Fruit fly (Drosophila melanogaster) whole organism, embryonic: ENCODE measurements around the gene wg.

Experiments
- Ada2b ChIP-seq: fragments of 200-800 bp; sonication (Bioruptor generic); IDR thresholded peaks from 2 replicates; pipeline ENCODE4 v1.3.6; 2022; ENCODE audit warnings: missing biosample characterization, missing genetic modification characterization
- CG10979 ChIP-seq: fragments of 200-800 bp; sonication (Bioruptor generic); optimal IDR thresholded peaks from 2 replicates; lab custom pipeline; 2018; ENCODE audit warnings: missing biosample characterization, mild to moderate bottlenecking, missing genetic modification characterization, moderate library complexity
- CG11456 ChIP-seq: fragments of 200-800 bp; sonication (Bioruptor generic); IDR thresholded peaks from 3 replicates; pipeline ENCODE4 v1.3.6; 2022; ENCODE audit warnings: missing biosample characterization, missing genetic modification characterization
- CG12942 ChIP-seq: fragments of 200-800 bp; sonication (Bioruptor generic); optimal IDR thresholded peaks from 3 replicates; lab custom pipeline; 2016; ENCODE audit warnings: missing biosample characterization, missing genetic modification characterization
- CG13424 ChIP-seq: fragments of 200-800 bp; sonication (Bioruptor generic); optimal IDR thresholded peaks from 2 replicates; lab custom pipeline; 2019; ENCODE audit warnings: missing biosample characterization, mild to moderate bottlenecking, missing genetic modification characterization, moderate library complexity
- CG13775 ChIP-seq: fragments of 200-800 bp; sonication (Bioruptor generic); optimal IDR thresholded peaks from 3 replicates; lab custom pipeline; 2017; ENCODE audit warnings: missing biosample characterization, mild to moderate bottlenecking, missing genetic modification characterization
- CG15269 ChIP-seq: fragments of 200-800 bp; sonication (Bioruptor generic); optimal IDR thresholded peaks from 2 replicates; lab custom pipeline; 2018; ENCODE audit warnings: missing biosample characterization, mild to moderate bottlenecking, missing genetic modification characterization, moderate library complexity
- CG15479 ChIP-seq: fragments of 200-800 bp; sonication (Bioruptor generic); optimal IDR thresholded peaks from 3 replicates; lab custom pipeline; 2019; ENCODE audit warnings: missing biosample characterization, mild to moderate bottlenecking, missing genetic modification characterization, moderate library complexity
- CG16863 ChIP-seq: fragments of 200-800 bp; sonication (Bioruptor generic); optimal IDR thresholded peaks from 3 replicates; lab custom pipeline; 2016; ENCODE audit warnings: missing biosample characterization, missing genetic modification characterization
- CG2129 ChIP-seq: fragments of 200-800 bp; sonication (Bioruptor generic); IDR thresholded peaks from 2 replicates; pipeline ENCODE4 v1.3.6; 2022; ENCODE audit warnings: missing biosample characterization, missing genetic modification characterization; ENCODE audit not compliant: partially characterized antibody
- CG4328 ChIP-seq: fragments of 200-800 bp; sonication (Bioruptor generic); optimal IDR thresholded peaks from 3 replicates; lab custom pipeline; 2017; ENCODE audit warnings: missing biosample characterization, missing genetic modification reagents, missing genetic modification characterization
- CG43689 ChIP-seq: fragments of 200-800 bp; sonication (Bioruptor generic); IDR thresholded peaks from 2 replicates; pipeline ENCODE4 v1.3.6; 2022; ENCODE audit warnings: missing biosample characterization, missing genetic modification characterization
- CG4617 ChIP-seq: fragments of 200-800 bp; sonication (Bioruptor generic); optimal IDR thresholded peaks from 3 replicates; lab custom pipeline; 2016; ENCODE audit warnings: missing biosample characterization, missing genetic modification characterization, borderline replicate concordance
- CG8290 ChIP-seq, 3 experiments: fragments of 200-800 bp; sonication (Bioruptor generic); optimal IDR thresholded peaks; 2 replicates each; lab custom pipeline; 2016 to 2019; ENCODE audit warnings: missing biosample characterization in 3 of 3, missing genetic modification characterization in 3 of 3, mild to moderate bottlenecking in 2 of 3, moderate library complexity in 1 of 3
- CG9215 ChIP-seq: fragments of 200-800 bp; sonication (Bioruptor generic); IDR thresholded peaks from 2 replicates; pipeline ENCODE4 v1.3.6; 2022; ENCODE audit warnings: missing biosample characterization, missing genetic modification characterization
- CG9609 ChIP-seq: fragments of 200-800 bp; sonication (Bioruptor generic); optimal IDR thresholded peaks from 3 replicates; lab custom pipeline; 2016; ENCODE audit warnings: missing biosample characterization, missing genetic modification characterization
- CG9727 ChIP-seq: fragments of 200-800 bp; sonication (Bioruptor generic); optimal IDR thresholded peaks from 3 replicates; lab custom pipeline; 2017; ENCODE audit warnings: missing biosample characterization, mild to moderate bottlenecking, missing genetic modification characterization
- CG9932 ChIP-seq: fragments of 200-800 bp; sonication (Bioruptor generic); IDR thresholded peaks from 2 replicates; pipeline ENCODE4 v1.3.6; 2022; ENCODE audit warnings: missing biosample characterization, missing genetic modification characterization
- D ChIP-seq, 2 experiments: fragments of 200-800 bp in 1 of 2; fragments of >200 bp in 1 of 2; sonication (Bioruptor generic) in 1 of 2; optimal IDR thresholded peaks; 2 replicates in 1 of 2; 3 replicates in 1 of 2; lab custom pipeline; 2017; ENCODE audit warnings: mild to moderate bottlenecking in 1 of 2, missing biosample characterization in 1 of 2, missing genetic modification characterization in 1 of 2, missing genetic modification reagents in 1 of 2
- Dref ChIP-seq: fragments of 200-800 bp; sonication (Bioruptor generic); IDR thresholded peaks from 2 replicates; pipeline ENCODE4 v1.3.6; 2022; ENCODE audit warnings: missing biosample characterization, missing genetic modification characterization
- Hand ChIP-seq: fragments of 200-800 bp; sonication (Bioruptor generic); optimal IDR thresholded peaks from 2 replicates; lab custom pipeline; 2017; ENCODE audit warnings: mild to moderate bottlenecking, missing biosample characterization, missing genetic modification reagents, missing genetic modification characterization
- HmgD ChIP-seq: fragments of 200-800 bp; sonication (Bioruptor generic); optimal IDR thresholded peaks from 3 replicates; lab custom pipeline; 2016; ENCODE audit warnings: missing biosample characterization, missing genetic modification characterization
- Lim3 ChIP-seq: fragments of 200-800 bp; sonication (Bioruptor generic); IDR thresholded peaks from 2 replicates; pipeline ENCODE4 v1.3.6; 2022; ENCODE audit warnings: missing biosample characterization, missing genetic modification characterization
- Nf-YB ChIP-seq: fragments of 200-800 bp; sonication (Bioruptor generic); optimal IDR thresholded peaks from 3 replicates; lab custom pipeline; 2019; ENCODE audit warnings: missing biosample characterization, mild to moderate bottlenecking, missing genetic modification characterization, moderate library complexity
- Sox102F ChIP-seq: fragments of 200-800 bp; sonication (Bioruptor generic); optimal IDR thresholded peaks from 2 replicates; lab custom pipeline; 2018; ENCODE audit warnings: missing biosample characterization, mild to moderate bottlenecking, missing genetic modification characterization, moderate library complexity
- ab ChIP-seq: fragments of 200-800 bp; sonication (Bioruptor generic); optimal IDR thresholded peaks from 2 replicates; lab custom pipeline; 2016; ENCODE audit warnings: missing biosample characterization, missing genetic modification characterization
- abd-A ChIP-seq: fragments of 200-800 bp; sonication (Bioruptor generic); optimal IDR thresholded peaks from 3 replicates; lab custom pipeline; 2019; ENCODE audit warnings: missing biosample characterization, mild to moderate bottlenecking, missing genetic modification characterization, moderate library complexity
- bbx ChIP-seq: fragments of 200-800 bp; sonication (Bioruptor generic); IDR thresholded peaks from 2 replicates; pipeline ENCODE4 v1.3.6; 2022; ENCODE audit warnings: missing biosample characterization, missing genetic modification characterization; ENCODE audit not compliant: partially characterized antibody
- bcd ChIP-seq: fragments of 200-800 bp; sonication (Bioruptor generic); optimal IDR thresholded peaks from 2 replicates; lab custom pipeline; 2017; ENCODE audit warnings: missing biosample characterization, mild to moderate bottlenecking, missing genetic modification characterization
- bowl ChIP-seq: fragments of 200-800 bp; sonication (Bioruptor generic); IDR thresholded peaks from 2 replicates; pipeline ENCODE4 v1.3.6; 2022; ENCODE audit warnings: missing biosample characterization, missing genetic modification characterization
- cwo ChIP-seq: fragments of 200-800 bp; sonication (Bioruptor generic); optimal IDR thresholded peaks from 3 replicates; lab custom pipeline; 2017; ENCODE audit warnings: missing biosample characterization, missing genetic modification characterization, mild to moderate bottlenecking, moderate library complexity, missing genetic modification reagents
- dmrt99B ChIP-seq: fragments of 200-800 bp; sonication (Bioruptor generic); optimal IDR thresholded peaks from 2 replicates; lab custom pipeline; 2018; ENCODE audit warnings: missing biosample characterization, mild to moderate bottlenecking, missing genetic modification characterization, moderate library complexity
- ftz-f1 ChIP-seq: fragments of 200-800 bp; sonication (Bioruptor generic); optimal IDR thresholded peaks from 2 replicates; lab custom pipeline; 2016; ENCODE audit warnings: missing biosample characterization, missing genetic modification characterization
- gce ChIP-seq: fragments of 200-800 bp; sonication (Bioruptor generic); IDR thresholded peaks from 3 replicates; pipeline ENCODE4 v1.3.6; 2022; ENCODE audit warnings: missing biosample characterization, missing genetic modification characterization
- knrl ChIP-seq: fragments of 200-800 bp; sonication (Bioruptor generic); IDR thresholded peaks from 3 replicates; pipeline ENCODE4 v1.3.6; 2022; ENCODE audit warnings: missing biosample characterization, missing genetic modification characterization; ENCODE audit not compliant: partially characterized antibody
- nau ChIP-seq: fragments of 200-800 bp; sonication (Bioruptor generic); optimal IDR thresholded peaks from 3 replicates; lab custom pipeline; 2017; ENCODE audit warnings: missing biosample characterization, mild to moderate bottlenecking, missing genetic modification characterization, missing genetic modification reagents
- pan ChIP-seq, 4 experiments: fragments of >200 bp in 3 of 4; fragments of 200-800 bp in 1 of 4; sonication (Bioruptor generic) in 1 of 4; optimal IDR thresholded peaks in 3 of 4; IDR thresholded peaks in 1 of 4; 2 replicates each; pipeline versions ENCODE4 v1.3.6 to Lab custom; 2017 to 2022; ENCODE audit warnings: missing biosample characterization in 2 of 4, missing genetic modification characterization in 2 of 4, mixed read lengths in 1 of 4
- pfk ChIP-seq: fragments of 200-800 bp; sonication (Bioruptor generic); optimal IDR thresholded peaks from 2 replicates; lab custom pipeline; 2018; ENCODE audit warnings: missing biosample characterization, mild to moderate bottlenecking, missing genetic modification characterization, moderate library complexity
- pnt ChIP-seq: fragments of 200-800 bp; sonication (Bioruptor generic); optimal IDR thresholded peaks from 3 replicates; lab custom pipeline; 2016; ENCODE audit warnings: missing biosample characterization, missing genetic modification characterization
- psq ChIP-seq: fragments of 200-800 bp; sonication (Bioruptor generic); optimal IDR thresholded peaks from 2 replicates; lab custom pipeline; 2017; ENCODE audit warnings: missing biosample characterization, missing genetic modification characterization
- repo ChIP-seq: fragments of 200-800 bp; sonication (Bioruptor generic); optimal IDR thresholded peaks from 2 replicates; lab custom pipeline; 2016; ENCODE audit warnings: missing biosample characterization, missing genetic modification characterization
- ro ChIP-seq: fragments of 200-800 bp; sonication (Bioruptor generic); IDR thresholded peaks from 2 replicates; pipeline ENCODE4 v1.3.6; 2022; ENCODE audit warnings: missing biosample characterization, missing genetic modification characterization
- slbo ChIP-seq: fragments of 200-800 bp; sonication (Bioruptor generic); IDR thresholded peaks from 2 replicates; pipeline ENCODE4 v1.3.6; 2022; ENCODE audit warnings: missing biosample characterization, missing genetic modification characterization
- tgo ChIP-seq: fragments of 200-800 bp; sonication (Bioruptor generic); IDR thresholded peaks from 3 replicates; pipeline ENCODE4 v1.3.6; 2022; ENCODE audit warnings: missing biosample characterization, missing genetic modification characterization
- toy ChIP-seq: fragments of 200-800 bp; sonication (Bioruptor generic); IDR thresholded peaks from 2 replicates; pipeline ENCODE4 v1.3.6; 2022; ENCODE audit warnings: missing biosample characterization, missing genetic modification characterization
- unc-4 ChIP-seq: fragments of 200-800 bp; sonication (Bioruptor generic); IDR thresholded peaks from 2 replicates; pipeline ENCODE4 v1.3.6; 2022; ENCODE audit warnings: missing biosample characterization, missing genetic modification characterization; ENCODE audit not compliant: partially characterized antibody
- vnd ChIP-seq: fragments of 200-800 bp; sonication (Bioruptor generic); IDR thresholded peaks from 3 replicates; pipeline ENCODE4 v1.3.6; 2022; ENCODE audit warnings: missing biosample characterization, missing genetic modification characterization; ENCODE audit not compliant: partially characterized antibody
- wdn ChIP-seq: fragments of 200-800 bp; sonication (Bioruptor generic); IDR thresholded peaks from 2 replicates; pipeline ENCODE4 v1.3.6; 2022; ENCODE audit warnings: missing biosample characterization, missing genetic modification characterization

The wg gene

DNA sequence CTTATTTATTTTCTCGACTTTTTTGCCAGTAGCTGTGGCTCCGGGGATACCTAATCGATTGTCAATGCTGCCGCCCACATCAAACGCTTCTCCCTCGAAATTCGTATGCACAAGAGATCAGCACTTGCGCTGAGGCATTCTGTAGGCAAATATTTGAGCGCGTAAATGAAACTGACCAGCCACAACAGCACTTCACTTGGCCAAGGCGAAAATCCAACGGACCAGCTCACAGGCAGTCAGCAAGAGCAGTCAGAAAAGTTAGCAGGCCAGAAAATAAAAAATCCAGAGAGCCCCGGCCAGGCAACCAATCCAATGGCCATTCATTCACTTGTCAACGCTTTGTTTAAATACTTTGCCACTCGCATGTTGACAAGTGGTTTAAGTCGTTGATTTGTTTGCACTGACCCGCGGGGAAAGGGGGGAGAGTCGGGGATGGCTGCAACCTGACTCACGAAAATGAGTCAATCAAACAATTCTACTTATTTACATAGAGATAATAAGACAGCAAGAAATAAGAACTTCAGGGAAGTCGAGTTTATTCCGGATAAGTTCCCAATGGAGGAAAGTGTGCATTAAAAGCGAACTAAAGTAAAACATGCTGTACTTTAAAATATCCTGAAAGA, 32.5 kb downstream of the wg start (continued):
- peak; percentile 14 for TF ChIP-seq CG9609 (GFP tag; lab: Kevin White, UChicago)
- peak; percentile 5 for TF ChIP-seq bcd (GFP tag; lab: Kevin White, UChicago)
- no peak for TF ChIP-seq bbx (GFP tag; lab: Robert Waterston, UW)
- TF ChIP-seq CG2129 (GFP tag; lab: Robert Waterston, UW): no peak
- no peak for TF ChIP-seq tgo (GFP tag; lab: Robert Waterston, UW)
- TF ChIP-seq vnd (GFP tag; lab: Robert Waterston, UW): no peak
- no peak for TF ChIP-seq ftz-f1 (GFP tag; lab: Kevin White, UChicago)
- no peak for TF ChIP-seq toy
- peak; percentile 24 for TF ChIP-seq CG16863 (GFP tag; lab: Kevin White, UChicago)
- TF ChIP-seq D (optimal IDR thresholded peaks at IDR 0.05; lab: Kevin White, UChicago): no peak
- peak; percentile 15 for TF ChIP-seq D (GFP tag; optimal IDR thresholded peaks at IDR 0.05; lab: Kevin White, UChicago)
- TF ChIP-seq CG15269 (tag; lab: Kevin White, UChicago): no peak
- TF ChIP-seq Lim3: no peak
- TF ChIP-seq unc-4 (GFP tag; lab: Robert Waterston, UW): no peak
- no peak for TF ChIP-seq nau
- peak; percentile 10 for TF ChIP-seq CG10979 (tag; lab: Kevin White, UChicago)
- TF ChIP-seq psq (GFP tag; lab: Kevin White, UChicago): no peak
- TF ChIP-seq dmrt99B (tag; lab: Kevin White, UChicago): peak; percentile 4
- TF ChIP-seq wdn (GFP tag; lab: Robert Waterston, UW): no peak
- no peak for TF ChIP-seq Dref (GFP tag; lab: Robert Waterston, UW)
- no peak for TF ChIP-seq pan (optimal IDR thresholded peaks at IDR 0.05; lab: Kevin White, UChicago)
- no peak for TF ChIP-seq pan (GFP tag; optimal IDR thresholded peaks at IDR 0.05 in 1 of 2, IDR thresholded peaks at IDR 0.05 in 1 of 2)
- no peak for TF ChIP-seq bowl (GFP tag; lab: Robert Waterston, UW)
- TF ChIP-seq pnt (GFP tag; lab: Kevin White, UChicago): no peak
- no peak for TF ChIP-seq CG12942 (GFP tag; lab: Kevin White, UChicago)
- no peak for TF ChIP-seq ro
- 0 out of 3 replicates have a peak, but pooled peaks have one; percentile 26 for TF ChIP-seq gce (GFP tag; lab: Robert Waterston, UW)
- no peak for TF ChIP-seq ab (GFP tag; lab: Kevin White, UChicago)
- TF ChIP-seq CG8290 (GFP tag; optimal IDR thresholded peaks at IDR 0.05; lab: Kevin White, UChicago): peak; percentile 31
- peak; percentile 23 to 45 for TF ChIP-seq CG8290 (tag; optimal IDR thresholded peaks at IDR 0.05; lab: Kevin White, UChicago)
- TF ChIP-seq Sox102F (GFP tag; lab: Kevin White, UChicago): no peak
- TF ChIP-seq slbo (GFP tag; lab: Robert Waterston, UW): no peak
- TF ChIP-seq CG9215 (GFP tag; lab: Robert Waterston, UW): no peak
- no peak for TF ChIP-seq HmgD (GFP tag; lab: Kevin White, UChicago)
- no peak for TF ChIP-seq Nf-YB (GFP tag; lab: Kevin White, UChicago)
- TF ChIP-seq Ada2b (GFP tag; lab: Robert Waterston, UW): no peak
- TF ChIP-seq CG9727 (GFP tag; lab: Kevin White, UChicago): peak; percentile 80
- no peak for TF ChIP-seq Hand (GFP tag; lab: Kevin White, UChicago)
- no peak for TF ChIP-seq repo (GFP tag; lab: Kevin White, UChicago)
- TF ChIP-seq CG4328: no peak
- TF ChIP-seq pfk (GFP tag; lab: Kevin White, UChicago): no peak
- no peak for TF ChIP-seq cwo (GFP tag; lab: Kevin White, UChicago)
- no peak for TF ChIP-seq knrl (GFP tag; lab: Robert Waterston, UW)
- no peak for TF ChIP-seq CG13775 (GFP tag; lab: Kevin White, UChicago)
- no peak for TF ChIP-seq CG15479 (GFP tag; lab: Kevin White, UChicago)
- 0 out of 3 replicates have a peak, but pooled peaks have one; percentile 38 for TF ChIP-seq CG11456 (GFP tag; lab: Robert Waterston, UW)
- TF ChIP-seq CG4617: no peak
- no peak for TF ChIP-seq CG43689 (GFP tag; lab: Robert Waterston, UW)
- no peak for TF ChIP-seq abd-A (tag; lab: Kevin White, UChicago)
- no peak for TF ChIP-seq CG9932 (GFP tag; lab: Robert Waterston, UW)
- TF ChIP-seq CG13424: peak; percentile 3
